Fruit fly (Drosophila melanogaster): ENCODE measurements around the gene ifc.

ifc gene

dm6 chr2L:5999247-5999646 lies 13.1 kb downstream of the ifc start, which contains the start of gene Kdm5 (continued):
- TF ChIP-seq D (optimal IDR thresholded peaks at IDR 0.05) (peak; percentile 24), D (GFP tag; optimal IDR thresholded peaks at IDR 0.05) (no peak), Ada2b (GFP tag; IDR thresholded peaks at IDR 0.05) (no peak), Ets97D (GFP tag; optimal IDR thresholded peaks at IDR 0.05) (peak; percentile 86), insv (GFP tag; optimal IDR thresholded peaks at IDR 0.05) (peak in 1 of 2 experiments; percentile 27), CG10267 (tag; optimal IDR thresholded peaks at IDR 0.05) (peak; percentile 94), CG17328 (GFP tag; IDR thresholded peaks at IDR 0.05) (0 out of 2 replicates have a peak, but pooled peaks have one; percentile 12), Dbx (GFP tag; IDR thresholded peaks at IDR 0.05) (peak; percentile 58; the same call in 2 of the 3 replicates), CG3847 (GFP tag; IDR thresholded peaks at IDR 0.05) (peak; percentile 55), CG43689 (GFP tag; IDR thresholded peaks at IDR 0.05) (no peak), sob (GFP tag; IDR thresholded peaks at IDR 0.05) (peak; percentile 49; the same call in 1 of the 2 replicates), pho (GFP tag; optimal IDR thresholded peaks at IDR 0.05) (peak; percentile 42), GATAe (GFP tag; conservative IDR thresholded peaks at IDR 0.05) (peak; percentile 92), CG4328 (GFP tag; optimal IDR thresholded peaks at IDR 0.05) (peak; percentile 36), pzg (GFP tag; optimal IDR thresholded peaks at IDR 0.05) (peak; percentile 92), CG17829 (tag; optimal IDR thresholded peaks at IDR 0.05) (peak; percentile 42), CG3281 (GFP tag; optimal IDR thresholded peaks at IDR 0.05) (peak; percentile 51), ewg (GFP tag; optimal IDR thresholded peaks at IDR 0.05) (peak; percentile 51), Bteb2 (GFP tag; optimal IDR thresholded peaks at IDR 0.05) (no peak), crp (GFP tag; optimal IDR thresholded peaks at IDR 0.05) (peak in 1 of 2 experiments; percentile 12), E2f1 (GFP tag; IDR thresholded peaks at IDR 0.05) (0 out of 2 replicates have a peak, but pooled peaks have one; percentile 26), twi (tag; optimal IDR thresholded peaks at IDR 0.05) (peak; percentile 15), seq (GFP tag; IDR thresholded peaks at IDR 0.05) (no peak), Side (GFP tag; optimal IDR thresholded peaks at IDR 0.05) (peak; percentile 47), crol (GFP tag; IDR thresholded peaks at IDR 0.05) (peak; percentile 48; the same call in 1 of the 2 replicates), Rfx (GFP tag; IDR thresholded peaks at IDR 0.05) (peak; percentile 79), Hr78 (GFP tag; optimal IDR thresholded peaks at IDR 0.05) (peak in 1 of 2 experiments; percentile 80), CG10274 (GFP tag; optimal IDR thresholded peaks at IDR 0.05) (peak; percentile 65), CG9932 (GFP tag; IDR thresholded peaks at IDR 0.05) (peak; percentile 61), esg (GFP tag; conservative IDR thresholded peaks at IDR 0.05) (no peak), dmrt11E (tag; optimal IDR thresholded peaks at IDR 0.05) (no peak), CG13624 (GFP tag; optimal IDR thresholded peaks at IDR 0.05) (peak; percentile 54), CG13287 (GFP tag; IDR thresholded peaks at IDR 0.05; ENCODE audit: partially characterized antibody) (peak; percentile 24; the same call in 1 of the 2 replicates), Fer3 (tag; optimal IDR thresholded peaks at IDR 0.05) (peak; percentile 11), CG34422 (GFP tag; IDR thresholded peaks at IDR 0.05) (peak; percentile 65; the same call in 2 of the 3 replicates), CG7839 (tag; optimal IDR thresholded peaks at IDR 0.05) (peak; percentile 4), phol (tag; optimal IDR thresholded peaks at IDR 0.05) (peak; percentile 70), Sry-δ (GFP tag; optimal IDR thresholded peaks at IDR 0.05) (peak; percentile 37), aop (GFP tag; IDR thresholded peaks at IDR 0.05) (no peak), CG16815 (GFP tag; optimal IDR thresholded peaks at IDR 0.05) (no peak), CG34376 (GFP tag; optimal IDR thresholded peaks at IDR 0.05) (peak; percentile 19), Nf-YC (tag; optimal IDR thresholded peaks at IDR 0.05) (peak; percentile 68), bigmax (GFP tag; optimal IDR thresholded peaks at IDR 0.05) (peak; percentile 31), nmo (GFP tag; optimal IDR thresholded peaks at IDR 0.05) (peak; percentile 25), CG12155 (GFP tag; optimal IDR thresholded peaks at IDR 0.05) (peak; percentile 39), Atf6 (GFP tag; IDR thresholded peaks at IDR 0.05) (peak; percentile 57), CG18262 (tag; optimal IDR thresholded peaks at IDR 0.05) (peak; percentile 8), CG9817 (tag; optimal IDR thresholded peaks at IDR 0.05) (peak; percentile 11), Myb (GFP tag; optimal IDR thresholded peaks at IDR 0.05) (peak; percentile 88), klu (GFP tag; IDR thresholded peaks at IDR 0.05) (peak; percentile 47; the same call in 1 of the 2 replicates)

Measured in whole organism, embryonic.